Worm (Caenorhabditis elegans): Measurements from ENCODE around the gene asp-6.

The asp-6 gene

DNA sequence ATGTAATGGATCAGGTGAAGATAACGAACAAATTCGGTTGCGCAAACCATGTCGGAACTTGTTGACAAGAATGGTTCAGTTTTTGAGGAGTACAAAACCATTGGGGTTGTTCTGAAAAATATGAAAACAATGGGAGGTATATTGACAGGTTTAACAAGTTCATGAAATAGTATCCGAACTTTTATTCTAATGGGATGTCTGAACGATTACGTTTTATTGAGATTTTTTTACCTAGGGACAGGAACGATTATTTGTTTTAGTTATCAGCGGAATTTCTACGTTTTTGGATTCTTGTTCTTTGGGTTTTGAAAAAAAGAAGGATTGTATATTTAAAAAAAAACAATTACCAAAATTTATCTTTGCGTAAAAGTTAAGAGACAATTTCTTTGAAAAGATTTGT lies 12.0 kb upstream of the asp-6 start, which contains the start of gene str-135:
Gene str-135 (minus strand): TSS at position 101 of the 400 bp plus-strand sequence.
- TF ChIP-seq unc-62 (GFP tag; optimal IDR thresholded peaks at IDR 0.05) (no peak), lin-39 (tag; optimal IDR thresholded peaks at IDR 0.05) (no peak), C34F6.9 (tag; optimal IDR thresholded peaks at IDR 0.05) (no peak), nhr-25 (tag; optimal IDR thresholded peaks at IDR 0.05) (no peak), nhr-6 (tag; optimal IDR thresholded peaks at IDR 0.05) (no peak), ztf-4 (tag; optimal IDR thresholded peaks at IDR 0.05) (no peak), ztf-11 (tag; optimal IDR thresholded peaks at IDR 0.05) (no peak), unc-39 (tag; optimal IDR thresholded peaks at IDR 0.05) (no peak), ZK546.5 (tag; optimal IDR thresholded peaks at IDR 0.05) (no peak), zag-1 (tag; optimal IDR thresholded peaks at IDR 0.05) (no peak), aly-2 (tag; optimal IDR thresholded peaks at IDR 0.05) (no peak), sma-3 (GFP tag; optimal IDR thresholded peaks at IDR 0.05) (no peak), Y55F3AM.14 (GFP tag; optimal IDR thresholded peaks at IDR 0.05) (no peak), ceh-16 (tag; optimal IDR thresholded peaks at IDR 0.05) (no peak), mab-5 (tag; optimal IDR thresholded peaks at IDR 0.05) (no peak), egl-27 (tag; optimal IDR thresholded peaks at IDR 0.05) (no peak), R02D3.7 (tag; optimal IDR thresholded peaks at IDR 0.05) (no peak), sem-4 (tag; optimal IDR thresholded peaks at IDR 0.05) (no peak)

DNA sequence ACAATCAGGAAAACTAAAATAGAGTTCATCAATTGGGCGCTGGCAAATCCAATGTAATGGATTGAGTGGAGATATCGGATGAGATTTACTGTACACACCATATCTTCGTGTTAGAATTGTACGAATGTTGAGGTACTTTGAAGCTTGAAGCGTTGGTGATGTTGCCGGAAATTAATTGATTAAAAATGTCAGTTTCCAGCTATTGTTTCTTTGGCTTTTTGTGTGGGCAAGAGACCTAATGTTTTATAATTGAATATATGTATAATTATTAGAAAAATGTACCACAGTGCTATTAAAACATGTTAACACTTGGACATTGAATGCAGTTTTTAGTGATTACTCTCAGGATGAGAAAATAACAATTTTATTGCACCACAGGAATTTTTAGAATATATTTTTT lies 10.1 kb upstream of the asp-6 start, which contains the start of gene str-136:
Gene str-136 (minus strand): TSS at position 101 of the 400 bp plus-strand sequence.
- TF ChIP-seq dmd-4 (tag; optimal IDR thresholded peaks at IDR 0.05) (no peak), lin-39 (tag; optimal IDR thresholded peaks at IDR 0.05) (no peak), ceh-16 (tag; optimal IDR thresholded peaks at IDR 0.05) (no peak), peb-1 (tag; optimal IDR thresholded peaks at IDR 0.05) (no peak), nhr-25 (tag; optimal IDR thresholded peaks at IDR 0.05) (no peak), lsy-2 (tag; optimal IDR thresholded peaks at IDR 0.05) (no peak), aly-2 (tag; optimal IDR thresholded peaks at IDR 0.05) (no peak), ama-1 (optimal IDR thresholded peaks at IDR 0.05) (no peak), skn-1 (tag; optimal IDR thresholded peaks at IDR 0.05) (no peak), ZK546.5 (tag; optimal IDR thresholded peaks at IDR 0.05) (no peak), blmp-1 (tag; optimal IDR thresholded peaks at IDR 0.05; ENCODE audit: insufficient read depth) (no peak), egl-27 (tag; optimal IDR thresholded peaks at IDR 0.05) (no peak), Y55F3AM.14 (GFP tag; optimal IDR thresholded peaks at IDR 0.05) (no peak), nhr-10 (tag; optimal IDR thresholded peaks at IDR 0.05) (no peak), gmeb-1 (tag; optimal IDR thresholded peaks at IDR 0.05) (no peak)

DNA sequence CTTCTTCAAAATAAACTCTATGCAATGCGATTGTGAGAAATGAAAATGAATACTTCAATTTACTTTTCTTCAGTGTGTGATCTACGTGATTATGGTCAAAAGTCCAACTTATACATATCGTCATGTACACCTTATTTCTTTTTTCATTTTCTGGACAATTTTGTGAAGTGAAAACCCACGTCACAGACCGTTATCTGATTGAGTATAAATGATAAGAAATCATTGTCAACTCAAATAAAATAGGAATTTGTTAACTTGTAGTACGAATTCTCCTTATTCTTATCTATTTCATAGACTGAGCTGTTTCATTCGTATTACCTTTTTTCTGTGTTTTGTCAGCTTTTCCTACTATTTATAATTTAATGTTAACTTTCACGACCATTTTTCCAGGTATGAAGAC lies 3.3 kb upstream of the asp-6 start, which contains the start of gene asp-5:
Gene asp-5 (plus strand): TSS at position 391 of the 400 bp plus-strand sequence.
- TF ChIP-seq R02D3.7 (tag; optimal IDR thresholded peaks at IDR 0.05) (no peak), nhr-10 (tag; optimal IDR thresholded peaks at IDR 0.05) (no peak), skn-1 (tag; optimal IDR thresholded peaks at IDR 0.05) (peak; percentile 20), ztf-4 (tag; optimal IDR thresholded peaks at IDR 0.05) (no peak), nhr-129 (tag; optimal IDR thresholded peaks at IDR 0.05) (no peak), lsy-2 (tag; optimal IDR thresholded peaks at IDR 0.05) (no peak), snpc-4 (tag; optimal IDR thresholded peaks at IDR 0.05) (no peak), dmd-4 (tag; optimal IDR thresholded peaks at IDR 0.05) (no peak), unc-55 (GFP tag; optimal IDR thresholded peaks at IDR 0.05) (no peak), ztf-1 (GFP tag; conservative IDR thresholded peaks at IDR 0.05) (no peak), blmp-1 (tag; optimal IDR thresholded peaks at IDR 0.05; ENCODE audit: insufficient read depth) (no peak), lin-11 (tag; optimal IDR thresholded peaks at IDR 0.05) (no peak), sma-9 (GFP tag; optimal IDR thresholded peaks at IDR 0.05) (peak; percentile 34), sma-9 (tag; optimal IDR thresholded peaks at IDR 0.05) (no peak), mab-5 (tag; optimal IDR thresholded peaks at IDR 0.05) (no peak), lin-13 (GFP tag; optimal IDR thresholded peaks at IDR 0.05) (no peak), F13H6.1 (tag; optimal IDR thresholded peaks at IDR 0.05) (no peak), mdl-1 (tag; optimal IDR thresholded peaks at IDR 0.05) (no peak), sem-4 (tag; optimal IDR thresholded peaks at IDR 0.05) (no peak), nhr-77 (tag; optimal IDR thresholded peaks at IDR 0.05) (no peak), unc-39 (tag; optimal IDR thresholded peaks at IDR 0.05) (no peak), zag-1 (tag; optimal IDR thresholded peaks at IDR 0.05) (no peak), ztf-11 (tag; optimal IDR thresholded peaks at IDR 0.05) (no peak), nhr-23 (tag; optimal IDR thresholded peaks at IDR 0.05) (no peak), nhr-25 (tag; optimal IDR thresholded peaks at IDR 0.05) (no peak), ceh-82 (tag; optimal IDR thresholded peaks at IDR 0.05) (no peak), fos-1 (tag; optimal IDR thresholded peaks at IDR 0.05) (peak; percentile 41), crh-2 (tag; optimal IDR thresholded peaks at IDR 0.05) (peak; percentile 55), sma-3 (GFP tag; optimal IDR thresholded peaks at IDR 0.05) (no peak)
